Worm (Caenorhabditis elegans) whole organism, early embryonic: ENCODE results near the gene D2024.1.

ENCODE experiments used
- B0310.2 ChIP-seq: sonication (generic microtip); optimal IDR thresholded peaks from 2 replicates; lab custom pipeline; 2016; ENCODE audit warnings: mild to moderate bottlenecking, missing genetic modification characterization, missing compliant biosample characterization
- F13C5.2 ChIP-seq: sonication (generic microtip); optimal IDR thresholded peaks from 2 replicates; lab custom pipeline; 2017; ENCODE audit warnings: mild to moderate bottlenecking, missing genetic modification characterization, inconsistent platforms, missing compliant biosample characterization
- aly-1 ChIP-seq: sonication (generic microtip); optimal IDR thresholded peaks from 2 replicates; lab custom pipeline; 2016; ENCODE audit warnings: missing genetic modification characterization, missing compliant biosample characterization
- ama-1 ChIP-seq: fragments of 150-350 bp; optimal IDR thresholded peaks from 2 replicates; lab custom pipeline; 2014
- ceh-13 ChIP-seq: fragments of 200-800 bp; sonication (Bioruptor generic); optimal IDR thresholded peaks from 2 replicates; lab custom pipeline; 2018; ENCODE audit warnings: mild to moderate bottlenecking, missing genetic modification characterization, missing compliant biosample characterization
- ceh-36 ChIP-seq: sonication (generic microtip); optimal IDR thresholded peaks from 2 replicates; lab custom pipeline; 2016; ENCODE audit warnings: missing genetic modification characterization, inconsistent platforms, missing compliant biosample characterization
- ets-7 ChIP-seq: sonication (generic microtip); optimal IDR thresholded peaks from 2 replicates; lab custom pipeline; 2016; ENCODE audit warnings: missing genotype, missing genetic modification characterization, missing compliant biosample characterization
- flt-1 ChIP-seq: fragments of 200-800 bp; sonication (Bioruptor generic); IDR thresholded peaks from 2 replicates; pipeline ENCODE4 v1.3.6; 2022; ENCODE audit warnings: missing genetic modification characterization, missing compliant biosample characterization
- hmbx-1 ChIP-seq: sonication (generic microtip); optimal IDR thresholded peaks from 2 replicates; lab custom pipeline; 2016; ENCODE audit warnings: mild to moderate bottlenecking, missing genetic modification characterization, missing compliant biosample characterization
- hmg-4 ChIP-seq: fragments of 200-800 bp; sonication (Bioruptor generic); optimal IDR thresholded peaks from 2 replicates; lab custom pipeline; 2018; ENCODE audit warnings: mild to moderate bottlenecking, missing genetic modification characterization, missing compliant biosample characterization
- hnd-1 ChIP-seq: sonication (generic microtip); optimal IDR thresholded peaks from 2 replicates; lab custom pipeline; 2016; ENCODE audit warnings: missing genetic modification characterization, missing compliant biosample characterization
- pes-1 ChIP-seq: fragments of 200-800 bp; sonication (Bioruptor generic); IDR thresholded peaks from 2 replicates; pipeline ENCODE4 v1.3.6; 2022; ENCODE audit warnings: missing genetic modification reagents, missing genetic modification characterization, missing compliant biosample characterization
- scrt-1 ChIP-seq: fragments of 200-800 bp; sonication (Bioruptor generic); IDR thresholded peaks from 2 replicates; pipeline ENCODE4 v1.3.6; 2022; ENCODE audit warnings: missing genetic modification characterization, missing compliant biosample characterization
- sea-1 ChIP-seq: fragments of 200-800 bp; sonication (Bioruptor generic); conservative IDR thresholded peaks from 2 replicates; pipeline ENCODE4 v1.3.6; 2022; ENCODE audit warnings: missing genetic modification characterization, missing compliant biosample characterization
- tbx-11 ChIP-seq: fragments of 200-800 bp; sonication (Bioruptor generic); IDR thresholded peaks from 2 replicates; pipeline ENCODE4 v1.3.6; 2022; ENCODE audit warnings: missing genetic modification characterization, missing compliant biosample characterization
- tbx-37 ChIP-seq: fragments of 200-800 bp; sonication (Bioruptor generic); conservative IDR thresholded peaks from 2 replicates; pipeline ENCODE4 v1.3.6; 2022; ENCODE audit warnings: missing genetic modification reagents, missing genetic modification characterization, missing compliant biosample characterization
- tra-4 ChIP-seq: sonication (generic microtip); optimal IDR thresholded peaks from 2 replicates; lab custom pipeline; 2017; ENCODE audit warnings: missing genetic modification characterization, missing compliant biosample characterization

D2024.1 gene

ce11 chrIV:7276661-7277060, 29.3 kb downstream of the D2024.1 start, which contains the start of gene C06E4.2:
Gene C06E4.2 (plus strand): TSS chrIV:7276961.
- TF ChIP-seq sea-1 (GFP tag; lab: Robert Waterston, UW) (no peak), F13C5.2 (no peak), flt-1 (GFP tag; lab: Robert Waterston, UW) (no peak), hmg-4 (GFP tag; lab: Kevin White, UChicago) (no peak), B0310.2 (tag; lab: Kevin White, UChicago) (no peak), ama-1 (no peak), scrt-1 (GFP tag; lab: Robert Waterston, UW) (no peak), ets-7 (tag; lab: Kevin White, UChicago) (no peak), aly-1 (tag; lab: Kevin White, UChicago) (no peak), pes-1 (GFP tag; lab: Robert Waterston, UW) (no peak), hnd-1 (no peak), ceh-13 (no peak), tbx-11 (GFP tag; lab: Robert Waterston, UW) (no peak)

ce11 chrIV:7282957-7283356, 35.6 kb downstream of the D2024.1 start, which contains the start of gene C06E4.1:
Gene C06E4.1 (plus strand): TSS chrIV:7283257.
- TF ChIP-seq tra-4 (tag; lab: Kevin White, UChicago), result no peak

- TF ChIP-seq hnd-1 (no peak), pes-1 (GFP tag; lab: Robert Waterston, UW) (no peak), sea-1 (GFP tag; lab: Robert Waterston, UW) (no peak), F13C5.2 (no peak), hmbx-1 (no peak), scrt-1 (GFP tag; lab: Robert Waterston, UW) (no peak), B0310.2 (tag; lab: Kevin White, UChicago) (no peak), flt-1 (GFP tag; lab: Robert Waterston, UW) (no peak), ama-1 (no peak), ceh-13 (no peak), ceh-36 (tag; lab: Kevin White, UChicago) (no peak), tbx-37 (GFP tag; lab: Robert Waterston, UW) (no peak), ets-7 (tag; lab: Kevin White, UChicago) (no peak)
These were observed 38.5 kb downstream of the D2024.1 start, which contains the start of gene C06E4.8 for ce11 chrIV:7285839-7286238. Gene C06E4.8 (minus strand): TSS chrIV:7285875.

- TF ChIP-seq ceh-13 (no peak), tbx-11 (GFP tag; lab: Robert Waterston, UW) (no peak), ets-7 (tag; lab: Kevin White, UChicago) (no peak), ama-1 (no peak), hmbx-1 (no peak), tra-4 (tag; lab: Kevin White, UChicago) (no peak), aly-1 (tag; lab: Kevin White, UChicago) (no peak), sea-1 (GFP tag; lab: Robert Waterston, UW) (no peak), tbx-37 (GFP tag; lab: Robert Waterston, UW) (no peak), scrt-1 (GFP tag; lab: Robert Waterston, UW) (no peak), pes-1 (GFP tag; lab: Robert Waterston, UW) (no peak), F13C5.2 (no peak)
These were observed 40.1 kb downstream of the D2024.1 start, which contains the start of gene F42C5.3 for ce11 chrIV:7287474-7287873. Gene F42C5.3 (minus strand): TSS chrIV:7287574.

ce11 chrIV:7291066-7291465, 43.7 kb downstream of the D2024.1 start:
- no peak for TF ChIP-seq aly-1 (tag; lab: Kevin White, UChicago)
- TF ChIP-seq B0310.2 (tag; lab: Kevin White, UChicago), result no peak
- no peak for TF ChIP-seq flt-1 (GFP tag; lab: Robert Waterston, UW)
- TF ChIP-seq tbx-11 (GFP tag; lab: Robert Waterston, UW), result no peak
- no peak for TF ChIP-seq sea-1 (GFP tag; lab: Robert Waterston, UW)
- TF ChIP-seq hmg-4 (GFP tag; lab: Kevin White, UChicago), result no peak
- TF ChIP-seq tra-4 (tag; lab: Kevin White, UChicago), result no peak
- no peak for TF ChIP-seq ceh-13

- no peak for TF ChIP-seq hmg-4 (GFP tag; lab: Kevin White, UChicago)
- TF ChIP-seq F13C5.2, result no peak
- no peak for TF ChIP-seq flt-1 (GFP tag; lab: Robert Waterston, UW)
- no peak for TF ChIP-seq ceh-13
- no peak for TF ChIP-seq sea-1 (GFP tag; lab: Robert Waterston, UW)
- no peak for TF ChIP-seq tra-4 (tag; lab: Kevin White, UChicago)
- TF ChIP-seq ceh-36 (tag; lab: Kevin White, UChicago), result no peak
- TF ChIP-seq aly-1 (tag; lab: Kevin White, UChicago), result no peak
- TF ChIP-seq hnd-1, result no peak
- no peak for TF ChIP-seq pes-1 (GFP tag; lab: Robert Waterston, UW)
- no peak for TF ChIP-seq ets-7 (tag; lab: Kevin White, UChicago)
- no peak for TF ChIP-seq B0310.2 (tag; lab: Kevin White, UChicago)
- no peak for TF ChIP-seq ama-1
- TF ChIP-seq hmbx-1, result no peak
- no peak for TF ChIP-seq tbx-37 (GFP tag; lab: Robert Waterston, UW)
These were observed 44.6 kb downstream of the D2024.1 start, which contains the start of gene F42C5.4 for ce11 chrIV:7291957-7292356. Gene F42C5.4 (minus strand): TSS chrIV:7292127.

- TF ChIP-seq scrt-1 (GFP tag; lab: Robert Waterston, UW) (no peak), flt-1 (GFP tag; lab: Robert Waterston, UW) (no peak), F13C5.2 (no peak), ama-1 (no peak)
These were observed 46.8 kb downstream of the D2024.1 start, which contains the start of gene F42C5.5 for ce11 chrIV:7294121-7294520. Gene F42C5.5 (minus strand): TSS chrIV:7294221.
